Worm (Caenorhabditis elegans): Measurements from ENCODE around the gene best-15.

- TF ChIP-seq che-1 (tag; optimal IDR thresholded peaks at IDR 0.05), result no peak
- no peak for TF ChIP-seq lin-11 (tag; optimal IDR thresholded peaks at IDR 0.05)
- TF ChIP-seq pha-4 (tag; optimal IDR thresholded peaks at IDR 0.05), result no peak
- no peak for TF ChIP-seq Y22D7AL.16 (tag; optimal IDR thresholded peaks at IDR 0.05)
- no peak for TF ChIP-seq hlh-30 (tag; optimal IDR thresholded peaks at IDR 0.05; ENCODE audit: insufficient read depth)
- TF ChIP-seq F13H6.1 (tag; optimal IDR thresholded peaks at IDR 0.05), result no peak
- TF ChIP-seq madf-2 (tag; optimal IDR thresholded peaks at IDR 0.05), result no peak
- no peak for TF ChIP-seq sox-2 (GFP tag; IDR thresholded peaks at IDR 0.05)
- TF ChIP-seq mec-3 (tag; optimal IDR thresholded peaks at IDR 0.05; ENCODE audit: borderline replicate concordance), result no peak
Measured at ce11 chrIV:10842232-10842631, 10.2 kb upstream of the best-15 start.

Measured in whole organism, late embryonic.